Worm (Caenorhabditis elegans) whole organism, late embryonic: ENCODE data around the gene klp-4.

Experiments
- ahr-1 ChIP-seq: sonication (generic microtip); optimal IDR thresholded peaks from 2 replicates; lab custom pipeline; 2016; ENCODE audit warnings: missing genetic modification characterization, missing compliant biosample characterization
- ama-1 ChIP-seq: fragments of 150-350 bp; optimal IDR thresholded peaks from 2 replicates; lab custom pipeline; 2014
- elt-4 ChIP-seq: sonication (generic microtip); optimal IDR thresholded peaks from 2 replicates; lab custom pipeline; 2016; ENCODE audit warnings: missing genetic modification characterization, missing compliant biosample characterization
- fax-1 ChIP-seq: sonication (generic microtip); optimal IDR thresholded peaks from 2 replicates; lab custom pipeline; 2016; ENCODE audit warnings: missing genotype, missing genetic modification characterization, missing compliant biosample characterization
- gmeb-2 ChIP-seq: sonication (generic microtip); optimal IDR thresholded peaks from 2 replicates; lab custom pipeline; 2016; ENCODE audit warnings: missing genetic modification characterization, inconsistent platforms, missing compliant biosample characterization
- lin-11 ChIP-seq: fragments of 200-800 bp; sonication (Bioruptor generic); optimal IDR thresholded peaks from 2 replicates; lab custom pipeline; 2018; ENCODE audit warnings: mild to moderate bottlenecking, missing genetic modification characterization, missing compliant biosample characterization
- nfya-1 ChIP-seq: sonication (generic microtip); optimal IDR thresholded peaks from 2 replicates; lab custom pipeline; 2017; ENCODE audit warnings: missing genetic modification characterization, mild to moderate bottlenecking, missing compliant biosample characterization, antibody characterized with exemption, moderate library complexity
- nhr-11 ChIP-seq: fragments of 150-350 bp; optimal IDR thresholded peaks from 2 replicates; lab custom pipeline; 2014; ENCODE audit warnings: missing biosample characterization, missing genetic modification characterization
- pag-3 ChIP-seq: sonication (generic microtip); optimal IDR thresholded peaks from 2 replicates; lab custom pipeline; 2016; ENCODE audit warnings: missing compliant biosample characterization, missing genetic modification characterization, borderline replicate concordance
- sox-2 ChIP-seq: fragments of 200-800 bp; sonication (Bioruptor generic); IDR thresholded peaks from 2 replicates; pipeline ENCODE4 v1.3.6; 2022; ENCODE audit warnings: missing genetic modification reagents, missing genetic modification characterization, missing compliant biosample characterization

DNA sequence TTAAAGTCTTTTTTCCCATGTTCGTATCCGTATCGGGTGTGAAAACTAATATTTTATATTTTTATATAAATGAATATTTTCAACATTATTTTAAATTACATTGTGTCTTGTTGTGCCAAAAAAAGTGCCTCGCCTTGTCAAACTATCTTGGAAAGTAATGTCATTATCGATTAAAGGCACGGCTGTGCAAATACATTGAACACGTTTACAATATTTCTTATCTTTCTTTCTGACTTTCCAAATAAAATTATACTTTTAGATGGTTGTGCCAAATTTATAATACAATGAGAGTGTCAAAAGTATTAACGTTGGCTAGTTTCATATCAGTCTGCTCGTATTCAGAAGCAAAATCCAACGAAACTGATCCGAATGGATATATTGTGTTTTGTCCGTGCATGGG, 12.9 kb downstream of the klp-4 start, which contains the start of gene pfut-1:
- TF ChIP-seq pag-3 (tag; lab: Kevin White, UChicago) (no peak), gmeb-2 (no peak), nfya-1 (tag; lab: Kevin White, UChicago) (no peak), fax-1 (tag; lab: Kevin White, UChicago) (no peak), elt-4 (tag; lab: Kevin White, UChicago) (no peak), sox-2 (GFP tag; lab: Robert Waterston, UW) (no peak), lin-11 (tag; lab: Kevin White, UChicago) (no peak), ahr-1 (no peak), ama-1 (lab: Kevin White, UChicago) (no peak), nhr-11 (no peak)
